Worm (Caenorhabditis elegans): ENCODE results near the gene irld-3.
A peak's percentile ranks its signal among the peaks of the same experiment; 100 is the strongest.

Gene irld-3

DNA sequence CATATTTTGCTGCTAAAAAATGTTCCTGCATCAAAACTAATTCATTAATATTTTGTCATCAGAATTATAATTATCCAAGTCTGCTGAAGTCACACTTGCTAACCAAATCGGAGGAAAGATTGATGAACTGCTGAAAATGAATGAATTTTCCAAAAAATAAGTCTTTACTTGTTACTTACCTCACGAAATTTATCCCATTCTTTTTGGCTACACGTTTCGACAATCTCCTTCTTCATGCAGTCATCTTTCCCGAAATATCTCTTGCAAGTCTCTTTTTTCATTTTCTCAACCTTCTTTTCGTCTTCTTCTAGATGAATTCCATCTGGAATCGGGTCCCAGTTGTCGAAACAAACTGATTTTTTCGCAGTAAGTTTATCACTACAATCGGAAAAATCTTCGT lies 20.0 kb upstream of the irld-3 start:
- TF ChIP-seq spr-1 (tag; optimal IDR thresholded peaks at IDR 0.05) = no peak
- TF ChIP-seq ZK546.5 (tag; optimal IDR thresholded peaks at IDR 0.05) = no peak
- no peak for TF ChIP-seq daf-8 (GFP tag; IDR thresholded peaks at IDR 0.05)
- TF ChIP-seq hmg-1.1 (GFP tag; IDR thresholded peaks at IDR 0.05) = no peak
- no peak for TF ChIP-seq aly-2 (tag; optimal IDR thresholded peaks at IDR 0.05)
- no peak for TF ChIP-seq hlh-11 (tag; optimal IDR thresholded peaks at IDR 0.05)
- no peak for TF ChIP-seq nhr-10 (tag; optimal IDR thresholded peaks at IDR 0.05)
- TF ChIP-seq unc-62 (GFP tag; optimal IDR thresholded peaks at IDR 0.05 in 1 of 2) = peak in 1 of 2 experiments; percentile 94
- TF ChIP-seq unc-62 (tag; optimal IDR thresholded peaks at IDR 0.05) = no peak
- no peak for TF ChIP-seq dpl-1 (GFP tag; optimal IDR thresholded peaks at IDR 0.05)
- no peak for TF ChIP-seq nhr-237 (tag; optimal IDR thresholded peaks at IDR 0.05)
- no peak for TF ChIP-seq Y75B8A.6 (GFP tag; IDR thresholded peaks at IDR 0.05)
- TF ChIP-seq madf-5 (GFP tag; IDR thresholded peaks at IDR 0.05) = no peak
- no peak for TF ChIP-seq nhr-41 (GFP tag; IDR thresholded peaks at IDR 0.05)
- TF ChIP-seq daf-19 (GFP tag; conservative IDR thresholded peaks at IDR 0.05) = no peak
- peak; percentile 6 for TF ChIP-seq aha-1 (tag)
- no peak for TF ChIP-seq F44E2.7 (GFP tag; IDR thresholded peaks at IDR 0.05)
- no peak for TF ChIP-seq saeg-2 (GFP tag; IDR thresholded peaks at IDR 0.05)
- TF ChIP-seq zfp-2 (tag; optimal IDR thresholded peaks at IDR 0.05) = no peak

DNA sequence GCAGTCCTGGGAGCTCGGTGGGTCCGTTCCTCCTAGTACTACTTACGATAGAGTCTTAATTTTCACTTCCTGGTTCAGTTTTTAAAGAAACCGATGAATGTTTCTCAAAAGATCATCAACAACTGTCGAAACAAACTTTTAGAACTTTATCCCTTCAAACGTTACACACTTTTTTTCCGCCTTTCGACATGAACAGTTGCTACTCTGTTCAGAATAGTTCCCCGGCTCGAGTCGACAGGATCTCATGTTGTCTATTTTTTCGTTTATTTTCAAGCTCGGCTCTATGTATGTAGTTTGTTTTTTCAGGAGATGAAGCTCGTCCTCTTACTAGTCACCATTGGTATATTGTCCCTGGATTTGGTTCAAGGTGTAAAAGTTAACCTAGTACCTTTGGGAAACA lies 18.4 kb upstream of the irld-3 start, which contains the start of gene exh-1:
Gene exh-1, plus strand, starts transcription at position 301 of the 400 bp plus-strand sequence.
- no peak for TF ChIP-seq set-16 (GFP tag; IDR thresholded peaks at IDR 0.05)
- TF ChIP-seq duxl-1 (tag; optimal IDR thresholded peaks at IDR 0.05; ENCODE audit: poor library complexity) = no peak
- peak in 1 of 2 experiments; percentile 78 for TF ChIP-seq unc-62 (GFP tag; optimal IDR thresholded peaks at IDR 0.05 in 1 of 2)
- TF ChIP-seq unc-62 (tag; optimal IDR thresholded peaks at IDR 0.05) = no peak
- TF ChIP-seq ZK337.2 (GFP tag; IDR thresholded peaks at IDR 0.05) = no peak
- TF ChIP-seq R02D3.7 (tag; optimal IDR thresholded peaks at IDR 0.05) = no peak

DNA sequence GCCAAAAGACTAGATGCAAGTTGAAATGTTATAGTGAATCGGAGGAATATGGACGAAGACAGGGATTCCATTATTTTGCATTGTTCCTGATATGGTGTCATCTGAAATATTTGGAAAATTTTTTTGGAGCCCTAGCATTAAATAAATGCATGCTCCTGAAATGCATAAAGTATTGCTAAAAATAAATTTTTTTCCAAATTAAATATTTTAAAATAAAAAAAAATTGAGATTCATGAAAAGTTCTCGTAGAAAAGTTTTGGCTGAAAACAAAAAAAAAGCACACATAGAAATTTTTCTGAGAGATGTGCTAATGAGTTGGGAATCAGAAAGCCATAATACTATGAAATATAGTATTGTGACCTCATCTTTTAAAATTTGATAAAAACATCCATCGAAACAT lies 16.7 kb upstream of the irld-3 start, which contains the start of gene srab-7:
Gene srab-7, minus strand, starts transcription at position 101 of the 400 bp plus-strand sequence.
- TF ChIP-seq unc-39 (tag; optimal IDR thresholded peaks at IDR 0.05) (no peak), F26F4.8 (GFP tag; conservative IDR thresholded peaks at IDR 0.05) (no peak), unc-62 (GFP tag; optimal IDR thresholded peaks at IDR 0.05 in 1 of 2) (no peak), unc-62 (tag; optimal IDR thresholded peaks at IDR 0.05) (no peak), attf-4 (tag; optimal IDR thresholded peaks at IDR 0.05) (no peak), spr-1 (tag; optimal IDR thresholded peaks at IDR 0.05) (no peak), nhr-10 (tag; optimal IDR thresholded peaks at IDR 0.05) (no peak), ces-1 (GFP tag; optimal IDR thresholded peaks at IDR 0.05) (no peak), ceh-82 (tag; optimal IDR thresholded peaks at IDR 0.05) (no peak), ztf-11 (tag; optimal IDR thresholded peaks at IDR 0.05) (no peak), mxl-2 (GFP tag; conservative IDR thresholded peaks at IDR 0.05) (no peak), aha-1 (tag) (no peak)

DNA sequence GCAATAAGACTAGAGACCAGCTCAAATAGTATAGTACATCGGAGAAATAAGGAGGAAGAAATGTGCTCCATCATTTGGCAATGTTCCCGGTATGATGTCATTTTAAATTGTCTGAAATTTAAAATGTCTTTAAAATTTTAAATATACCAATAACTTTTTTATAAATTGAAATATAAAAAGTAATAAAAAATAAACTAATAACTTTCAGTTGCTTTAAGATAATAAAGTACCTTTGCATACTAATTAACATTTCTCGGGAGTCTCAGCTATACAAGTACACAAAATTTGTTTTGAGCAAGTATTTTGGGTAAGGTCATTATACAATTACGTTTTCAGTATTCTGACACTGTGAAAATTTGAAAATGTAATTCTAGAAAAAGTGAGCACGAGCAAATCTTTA lies 13.5 kb upstream of the irld-3 start, which contains the start of gene srab-6:
Gene srab-6, minus strand, starts transcription at position 101 of the 400 bp plus-strand sequence.
- TF ChIP-seq R02D3.7 (tag; optimal IDR thresholded peaks at IDR 0.05) = no peak
- no peak for TF ChIP-seq ztf-7 (tag; optimal IDR thresholded peaks at IDR 0.05)
- no peak for TF ChIP-seq unc-39 (tag; optimal IDR thresholded peaks at IDR 0.05)
- no peak for TF ChIP-seq mxl-2 (GFP tag; conservative IDR thresholded peaks at IDR 0.05)
- TF ChIP-seq Y75B8A.6 (GFP tag; IDR thresholded peaks at IDR 0.05) = no peak
- no peak for TF ChIP-seq F10B5.3 (tag; optimal IDR thresholded peaks at IDR 0.05)
- TF ChIP-seq lin-39 (tag; optimal IDR thresholded peaks at IDR 0.05) = no peak
- no peak for TF ChIP-seq hmg-1.1 (GFP tag; IDR thresholded peaks at IDR 0.05)
- TF ChIP-seq hlh-30 (tag; optimal IDR thresholded peaks at IDR 0.05; ENCODE audit: insufficient read depth) = no peak
- no peak for TF ChIP-seq gei-8 (GFP tag; optimal IDR thresholded peaks at IDR 0.05)
- TF ChIP-seq hlh-11 (tag; optimal IDR thresholded peaks at IDR 0.05) = no peak
- TF ChIP-seq zag-1 (tag; optimal IDR thresholded peaks at IDR 0.05) = no peak
- no peak for TF ChIP-seq F37D6.2 (tag; optimal IDR thresholded peaks at IDR 0.05)
- no peak for TF ChIP-seq mep-1 (tag; optimal IDR thresholded peaks at IDR 0.05)
- TF ChIP-seq snpc-1.2 (GFP tag; IDR thresholded peaks at IDR 0.05) = no peak
- TF ChIP-seq D1046.2 (GFP tag; IDR thresholded peaks at IDR 0.05) = no peak
- no peak for TF ChIP-seq mxl-3 (GFP tag; optimal IDR thresholded peaks at IDR 0.05)
